Worm (Caenorhabditis elegans) whole organism, L4 larva: Measurements from ENCODE around the gene C10A4.2.

Experiments
- F26F4.8 ChIP-seq: fragments of 200-800 bp; sonication (Bioruptor generic); conservative IDR thresholded peaks from 2 replicates; pipeline ENCODE4 v1.3.6; 2022; ENCODE audit warnings: missing genetic modification characterization, missing compliant biosample characterization
- F37D6.2 ChIP-seq: sonication (generic microtip); optimal IDR thresholded peaks from 2 replicates; lab custom pipeline; 2016; ENCODE audit warnings: mild to moderate bottlenecking, missing genetic modification characterization, missing compliant biosample characterization
- F44E2.7 ChIP-seq: fragments of 200-800 bp; sonication (Bioruptor generic); IDR thresholded peaks from 2 replicates; pipeline ENCODE4 v2.1.2; 2022; ENCODE audit warnings: missing genetic modification characterization, missing compliant biosample characterization
- F49E8.2 ChIP-seq: sonication (generic microtip); optimal IDR thresholded peaks from 2 replicates; lab custom pipeline; 2016; ENCODE audit warnings: missing compliant biosample characterization, mild to moderate bottlenecking, missing genetic modification characterization, borderline replicate concordance
- Y48G9A.11 ChIP-seq: fragments of 200-800 bp; sonication (Bioruptor generic); IDR thresholded peaks from 2 replicates; pipeline ENCODE4 v1.3.6; 2022; ENCODE audit warnings: missing genetic modification reagents, missing genetic modification characterization, missing compliant biosample characterization
- Y5F2A.4 ChIP-seq: fragments of 200-800 bp; sonication (Bioruptor generic); optimal IDR thresholded peaks from 2 replicates; lab custom pipeline; 2018; ENCODE audit warnings: mild to moderate bottlenecking, missing genetic modification characterization, missing compliant biosample characterization
- Y75B8A.6 ChIP-seq: fragments of 200-800 bp; sonication (Bioruptor generic); IDR thresholded peaks from 2 replicates; pipeline ENCODE4 v1.3.6; 2022; ENCODE audit warnings: missing genetic modification reagents, missing genetic modification characterization, missing compliant biosample characterization
- aha-1 ChIP-seq: fragments of 150-350 bp; peaks from one replicate; lab custom pipeline; 2014; ENCODE audit warnings: missing biosample characterization, missing genetic modification characterization
- arid-1 ChIP-seq: fragments of 200-800 bp; sonication (Bioruptor generic); conservative IDR thresholded peaks from 2 replicates; pipeline ENCODE4 v1.3.6; 2022; ENCODE audit warnings: missing genetic modification reagents, missing genetic modification characterization, missing compliant biosample characterization
- ceh-32 ChIP-seq: sonication (generic microtip); optimal IDR thresholded peaks from 2 replicates; lab custom pipeline; 2016; ENCODE audit warnings: mild to moderate bottlenecking, missing genetic modification characterization, missing compliant biosample characterization; ENCODE audit not compliant: poor library complexity
- ceh-44 ChIP-seq: fragments of 200-800 bp; sonication (Bioruptor generic); IDR thresholded peaks from 2 replicates; pipeline ENCODE4 v1.3.6; 2022; ENCODE audit warnings: missing genetic modification reagents, missing genetic modification characterization, missing compliant biosample characterization
- ceh-82 ChIP-seq: sonication (generic microtip); optimal IDR thresholded peaks from 2 replicates; lab custom pipeline; 2017; ENCODE audit warnings: missing biosample characterization, missing genetic modification characterization
- cey-2 ChIP-seq: sonication (generic microtip); optimal IDR thresholded peaks from 3 replicates; lab custom pipeline; 2017; ENCODE audit warnings: missing genetic modification characterization, mild to moderate bottlenecking, missing compliant biosample characterization, antibody characterized with exemption, borderline replicate concordance; ENCODE audit not compliant: insufficient read depth
- daf-16 ChIP-seq, 3 experiments: sonication (generic microtip); optimal IDR thresholded peaks; 2 replicates each; lab custom pipeline; 2016 to 2017; ENCODE audit warnings: missing genetic modification characterization in 3 of 3, missing genetic modification reagents in 3 of 3, mild to moderate bottlenecking in 2 of 3, missing compliant biosample characterization in 2 of 3, missing biosample characterization in 1 of 3, moderate library complexity in 1 of 3
- daf-19 ChIP-seq: fragments of 200-800 bp; sonication (Bioruptor generic); conservative IDR thresholded peaks from 2 replicates; pipeline ENCODE4 v1.3.6; 2022; ENCODE audit warnings: missing genetic modification characterization, missing compliant biosample characterization
- dmd-6 ChIP-seq: fragments of 200-800 bp; sonication (Bioruptor generic); IDR thresholded peaks from 2 replicates; pipeline ENCODE4 v1.3.6; 2022; ENCODE audit warnings: missing genetic modification reagents, missing genetic modification characterization, missing compliant biosample characterization
- dmd-9 ChIP-seq: fragments of 200-800 bp; sonication (Bioruptor generic); IDR thresholded peaks from 2 replicates; pipeline ENCODE4 v1.3.6; 2022; ENCODE audit warnings: missing genetic modification reagents, missing genetic modification characterization, missing compliant biosample characterization
- duxl-1 ChIP-seq: sonication (generic microtip); optimal IDR thresholded peaks from 2 replicates; lab custom pipeline; 2016; ENCODE audit warnings: mild to moderate bottlenecking, missing genetic modification characterization, moderate library complexity, missing compliant biosample characterization; ENCODE audit not compliant: poor library complexity
- egl-27 ChIP-seq: sonication (generic microtip); optimal IDR thresholded peaks from 3 replicates; lab custom pipeline; 2017; ENCODE audit warnings: missing biosample characterization, missing genetic modification reagents, missing genetic modification characterization
- fkh-10 ChIP-seq: fragments of 150-350 bp; optimal IDR thresholded peaks from 2 replicates; lab custom pipeline; 2014; ENCODE audit warnings: missing biosample characterization, missing genetic modification reagents, missing genetic modification characterization
- fos-1 ChIP-seq: fragments of 150-350 bp; optimal IDR thresholded peaks from 2 replicates; lab custom pipeline; 2014; ENCODE audit warnings: missing biosample characterization, missing genetic modification characterization
- hlh-11 ChIP-seq: fragments of 200-800 bp; sonication (Bioruptor generic); optimal IDR thresholded peaks from 2 replicates; lab custom pipeline; 2018; ENCODE audit warnings: mild to moderate bottlenecking, missing genetic modification characterization, missing compliant biosample characterization
- hmg-1.1 ChIP-seq: fragments of 200-800 bp; sonication (Bioruptor generic); IDR thresholded peaks from 2 replicates; pipeline ENCODE4 v1.3.6; 2022; ENCODE audit warnings: missing genetic modification reagents, missing genetic modification characterization, missing compliant biosample characterization
- jun-1 ChIP-seq: fragments of 150-350 bp; optimal IDR thresholded peaks from 2 replicates; lab custom pipeline; 2014; ENCODE audit warnings: missing biosample characterization, missing genetic modification reagents, missing genetic modification characterization
- lim-7 ChIP-seq: fragments of 200-800 bp; sonication (Bioruptor generic); IDR thresholded peaks from 2 replicates; pipeline ENCODE4 v1.3.6; 2022; ENCODE audit warnings: missing genetic modification characterization, missing compliant biosample characterization
- lin-29 ChIP-seq: fragments of 200-800 bp; sonication (Bioruptor generic); IDR thresholded peaks from 2 replicates; pipeline ENCODE4 v1.3.6; 2022; ENCODE audit warnings: missing genetic modification reagents, missing genetic modification characterization, missing compliant biosample characterization
- lsy-2 ChIP-seq, 2 experiments: fragments of 150-350 bp in 1 of 2; sonication (generic microtip) in 1 of 2; optimal IDR thresholded peaks; 2 replicates each; lab custom pipeline; 2014 to 2017; ENCODE audit warnings: missing biosample characterization in 2 of 2, missing genetic modification characterization in 2 of 2
- madf-5 ChIP-seq, 2 experiments: fragments of 200-800 bp; sonication (Bioruptor generic); IDR thresholded peaks; 2 replicates each; pipeline ENCODE4 v1.3.6; 2022; ENCODE audit warnings: missing compliant biosample characterization in 2 of 2, missing genetic modification characterization in 2 of 2
- madf-9 ChIP-seq: fragments of 200-800 bp; sonication (Bioruptor generic); conservative IDR thresholded peaks from 2 replicates; pipeline ENCODE4 v1.3.6; 2022; ENCODE audit warnings: missing genetic modification reagents, missing genetic modification characterization, missing compliant biosample characterization
- mep-1 ChIP-seq: fragments of 150-350 bp; sonication (generic microtip); optimal IDR thresholded peaks from 3 replicates; lab custom pipeline; 2014; ENCODE audit warnings: missing biosample characterization, missing genetic modification characterization
- mxl-3 ChIP-seq: fragments of 200-800 bp; sonication (Bioruptor generic); optimal IDR thresholded peaks from 2 replicates; lab custom pipeline; 2018; ENCODE audit warnings: mild to moderate bottlenecking, missing genetic modification characterization, missing compliant biosample characterization
- nhr-10 ChIP-seq: fragments of 150-350 bp; optimal IDR thresholded peaks from 2 replicates; lab custom pipeline; 2014; ENCODE audit warnings: missing biosample characterization, missing genetic modification characterization
- nhr-237 ChIP-seq: sonication (generic microtip); optimal IDR thresholded peaks from 2 replicates; lab custom pipeline; 2017; ENCODE audit warnings: missing biosample characterization, missing genetic modification characterization
- nhr-25 ChIP-seq: sonication (generic microtip); optimal IDR thresholded peaks from 2 replicates; lab custom pipeline; 2017; ENCODE audit warnings: missing genetic modification characterization, mild to moderate bottlenecking, missing compliant biosample characterization, antibody characterized with exemption, moderate library complexity, borderline replicate concordance; ENCODE audit not compliant: insufficient read depth
- nhr-6 ChIP-seq: fragments of 150-350 bp; optimal IDR thresholded peaks from 2 replicates; lab custom pipeline; 2014; ENCODE audit warnings: missing biosample characterization, missing genetic modification characterization
- pha-4 ChIP-seq, 2 experiments: fragments of 150-350 bp in 1 of 2; fragments of 200-800 bp in 1 of 2; sonication (Bioruptor generic) in 1 of 2; IDR thresholded peaks in 1 of 2; optimal IDR thresholded peaks in 1 of 2; 2 replicates each; pipeline versions ENCODE4 v1.3.6 to Lab custom; 2014 to 2022; ENCODE audit warnings: missing genetic modification characterization in 2 of 2, missing genetic modification reagents in 2 of 2, missing biosample characterization in 1 of 2, missing compliant biosample characterization in 1 of 2
- php-3 ChIP-seq: fragments of 200-800 bp; sonication (Bioruptor generic); IDR thresholded peaks from 2 replicates; pipeline ENCODE4 v1.3.6; 2022; ENCODE audit warnings: missing genetic modification reagents, missing genetic modification characterization, missing compliant biosample characterization
- skn-1 ChIP-seq: fragments of 150-350 bp; optimal IDR thresholded peaks from 2 replicates; lab custom pipeline; 2014; ENCODE audit warnings: missing biosample characterization, missing genetic modification characterization
- snpc-4 ChIP-seq: fragments of 150-350 bp; optimal IDR thresholded peaks from 2 replicates; lab custom pipeline; 2014; ENCODE audit warnings: missing biosample characterization, missing genetic modification characterization
- spr-1 ChIP-seq: sonication (generic microtip); optimal IDR thresholded peaks from 2 replicates; lab custom pipeline; 2016; ENCODE audit warnings: mild to moderate bottlenecking, missing genetic modification characterization, missing compliant biosample characterization
- unc-130 ChIP-seq: sonication (generic microtip); optimal IDR thresholded peaks from 2 replicates; lab custom pipeline; 2016; ENCODE audit warnings: missing genetic modification reagents, missing genetic modification characterization, missing compliant biosample characterization
- vab-7 ChIP-seq: fragments of 200-800 bp; sonication (Bioruptor generic); IDR thresholded peaks from 2 replicates; pipeline ENCODE4 v1.3.6; 2022; ENCODE audit warnings: missing genetic modification reagents, missing genetic modification characterization, missing compliant biosample characterization
- zfp-2 ChIP-seq: sonication (generic microtip); optimal IDR thresholded peaks from 2 replicates; lab custom pipeline; 2016; ENCODE audit warnings: mild to moderate bottlenecking, missing genetic modification characterization, missing compliant biosample characterization
- zfp-3 ChIP-seq: fragments of 200-800 bp; sonication (Bioruptor generic); conservative IDR thresholded peaks from 2 replicates; pipeline ENCODE4 v1.3.6; 2022; ENCODE audit warnings: missing genetic modification reagents, missing genetic modification characterization, missing compliant biosample characterization
- zip-2 ChIP-seq: fragments of 150-350 bp; optimal IDR thresholded peaks from 2 replicates; lab custom pipeline; 2014; ENCODE audit warnings: missing biosample characterization, missing genetic modification characterization
- ztf-7 ChIP-seq: fragments of 150-350 bp; optimal IDR thresholded peaks from 2 replicates; lab custom pipeline; 2014; ENCODE audit warnings: missing biosample characterization, missing genetic modification characterization

Gene C10A4.2

DNA sequence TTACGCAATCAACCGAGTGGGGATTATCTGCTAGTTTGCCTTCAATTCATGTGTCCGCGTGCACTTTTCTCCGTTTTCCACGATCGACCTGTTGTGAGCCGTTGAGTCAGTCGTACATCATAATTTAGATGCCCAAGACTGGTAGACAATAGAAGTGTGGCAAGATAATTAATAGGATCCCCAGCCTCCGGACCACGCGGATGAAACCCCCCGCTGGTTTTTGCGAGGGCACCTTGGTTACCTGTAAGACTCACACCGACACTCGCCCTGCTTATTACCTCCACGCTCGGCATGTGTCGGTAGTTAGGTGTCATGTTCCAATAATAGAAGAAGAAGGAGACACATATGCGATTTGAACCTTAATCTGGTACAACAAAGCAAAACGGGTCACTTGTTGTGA is 45.9 kb downstream of the C10A4.2 start:
- no peak for TF ChIP-seq mep-1
- no peak for TF ChIP-seq nhr-237 (tag; lab: Kevin White, UChicago)
- TF ChIP-seq ceh-32 (tag; lab: Kevin White, UChicago), result no peak
- no peak for TF ChIP-seq skn-1 (tag; lab: Kevin White, UChicago)
- no peak for TF ChIP-seq php-3 (GFP tag; lab: Robert Waterston, UW)
- TF ChIP-seq ceh-44, result no peak
- no peak for TF ChIP-seq ceh-82 (tag; lab: Kevin White, UChicago)
- TF ChIP-seq duxl-1 (tag; lab: Kevin White, UChicago), result no peak
- TF ChIP-seq snpc-4 (tag; lab: Kevin White, UChicago), result no peak

DNA sequence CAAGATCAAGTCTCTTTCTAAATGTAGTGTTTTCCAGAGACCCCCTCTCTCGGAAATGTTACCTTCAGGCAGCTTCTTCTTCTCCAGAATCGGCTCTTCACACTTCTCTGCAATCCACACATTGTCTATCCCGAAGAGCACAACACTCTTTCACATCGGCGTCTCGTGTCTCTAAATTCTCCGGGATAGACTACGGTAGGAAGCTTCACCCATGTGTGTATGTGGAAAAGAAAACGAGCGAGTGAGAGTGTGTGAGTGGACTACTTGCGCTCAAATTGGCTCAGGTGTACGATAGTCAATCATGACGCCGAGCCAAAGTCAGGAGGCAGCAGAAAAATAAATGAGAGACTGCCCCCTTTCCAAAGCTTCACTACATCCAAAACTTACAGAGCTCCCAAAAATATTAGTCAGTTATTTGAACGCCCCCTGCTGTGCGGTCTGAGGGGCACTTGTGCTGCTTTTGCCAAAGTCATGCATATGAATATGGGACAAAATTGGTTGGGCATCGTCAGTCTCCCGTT is 47.2 kb downstream of the C10A4.2 start:
- TF ChIP-seq lsy-2 (tag; optimal IDR thresholded peaks at IDR 0.05; lab: Kevin White, UChicago), result peak in 1 of 2 experiments; percentile 30
- no peak for TF ChIP-seq hmg-1.1 (GFP tag; lab: Robert Waterston, UW)
- no peak for TF ChIP-seq zip-2 (tag; lab: Kevin White, UChicago)
- no peak for TF ChIP-seq snpc-4 (tag; lab: Kevin White, UChicago)
- TF ChIP-seq nhr-6 (tag; lab: Kevin White, UChicago), result no peak
- no peak for TF ChIP-seq arid-1 (GFP tag; lab: Robert Waterston, UW)
- no peak for TF ChIP-seq dmd-6 (GFP tag; lab: Robert Waterston, UW)
- no peak for TF ChIP-seq mxl-3 (GFP tag; lab: Kevin White, UChicago)
- no peak for TF ChIP-seq pha-4 (GFP tag; IDR thresholded peaks at IDR 0.05; lab: Robert Waterston, UW)
- no peak for TF ChIP-seq pha-4 (tag; optimal IDR thresholded peaks at IDR 0.05; lab: Kevin White, UChicago)
- no peak for TF ChIP-seq ceh-44
- no peak for TF ChIP-seq hlh-11 (tag; lab: Kevin White, UChicago)
- no peak for TF ChIP-seq fos-1 (tag; lab: Kevin White, UChicago)
- TF ChIP-seq daf-19, result no peak
- no peak for TF ChIP-seq cey-2 (tag; lab: Kevin White, UChicago)
- TF ChIP-seq unc-130 (GFP tag; lab: Kevin White, UChicago), result no peak
- TF ChIP-seq zfp-3, result no peak
- TF ChIP-seq spr-1 (tag; lab: Kevin White, UChicago), result no peak
- TF ChIP-seq F37D6.2 (tag; lab: Kevin White, UChicago), result no peak
- no peak for TF ChIP-seq egl-27 (tag; lab: Kevin White, UChicago)
- no peak for TF ChIP-seq madf-5 (GFP tag; IDR thresholded peaks at IDR 0.05; lab: Robert Waterston, UW)
- no peak for TF ChIP-seq duxl-1 (tag; lab: Kevin White, UChicago)
- peak; percentile 91 for TF ChIP-seq aha-1 (tag; lab: Kevin White, UChicago)
- no peak for TF ChIP-seq vab-7 (GFP tag; lab: Robert Waterston, UW)
- no peak for TF ChIP-seq daf-16 (GFP tag; optimal IDR thresholded peaks at IDR 0.05; lab: Kevin White, UChicago)
- TF ChIP-seq daf-16 (tag; optimal IDR thresholded peaks at IDR 0.05; lab: Kevin White, UChicago), result no peak
- no peak for TF ChIP-seq madf-9 (GFP tag; lab: Robert Waterston, UW)
- TF ChIP-seq lin-29, result no peak
- TF ChIP-seq fkh-10 (GFP tag; lab: Kevin White, UChicago), result peak; percentile 65
- TF ChIP-seq, all 104 proteins: peak for 3

- TF ChIP-seq F49E8.2 (tag; lab: Kevin White, UChicago) (no peak), jun-1 (tag; lab: Kevin White, UChicago) (no peak), nhr-10 (tag; lab: Kevin White, UChicago) (no peak), F26F4.8 (GFP tag; lab: Robert Waterston, UW) (no peak), lin-29 (no peak), lim-7 (GFP tag; lab: Robert Waterston, UW) (no peak), hmg-1.1 (GFP tag; lab: Robert Waterston, UW) (0 out of 2 replicates have a peak, but pooled peaks have one; percentile 6), Y5F2A.4 (no peak), lsy-2 (tag; optimal IDR thresholded peaks at IDR 0.05; lab: Kevin White, UChicago) (no peak), ztf-7 (tag; lab: Kevin White, UChicago) (no peak), zfp-2 (tag; lab: Kevin White, UChicago) (no peak), cey-2 (tag; lab: Kevin White, UChicago) (no peak), Y75B8A.6 (GFP tag; lab: Robert Waterston, UW) (no peak), Y48G9A.11 (GFP tag; lab: Robert Waterston, UW) (no peak), nhr-25 (tag; lab: Kevin White, UChicago) (no peak), daf-19 (no peak), F44E2.7 (GFP tag; lab: Robert Waterston, UW) (no peak), pha-4 (GFP tag; IDR thresholded peaks at IDR 0.05; lab: Robert Waterston, UW) (no peak; the same call in 1 of the 2 replicates), pha-4 (tag; optimal IDR thresholded peaks at IDR 0.05; lab: Kevin White, UChicago) (no peak), dmd-9 (GFP tag; lab: Robert Waterston, UW) (no peak)
Measured at ce11 chrX:7460516-7460915, 50.5 kb downstream of the C10A4.2 start.
